Worm (Caenorhabditis elegans) whole organism, L3 larva: ENCODE results near the gene C52E4.7.

Experiments used
- ZK546.5 ChIP-seq: sonication (generic microtip); optimal IDR thresholded peaks from 2 replicates; lab custom pipeline; 2017; ENCODE audit warnings: missing biosample characterization, missing genetic modification characterization
- aly-2 ChIP-seq: fragments of 150-350 bp; optimal IDR thresholded peaks from 2 replicates; lab custom pipeline; 2014; ENCODE audit warnings: missing biosample characterization, missing genetic modification characterization
- ceh-28 ChIP-seq: fragments of 150-350 bp; optimal IDR thresholded peaks from 2 replicates; lab custom pipeline; 2014; ENCODE audit warnings: missing biosample characterization, missing genetic modification reagents, missing genetic modification characterization
- ceh-82 ChIP-seq: fragments of 150-350 bp; optimal IDR thresholded peaks from 2 replicates; lab custom pipeline; 2014; ENCODE audit warnings: missing biosample characterization, missing genetic modification characterization
- daf-12 ChIP-seq: fragments of 150-350 bp; optimal IDR thresholded peaks from 2 replicates; lab custom pipeline; 2014; ENCODE audit warnings: missing biosample characterization, missing genetic modification reagents, missing genetic modification characterization
- egl-27 ChIP-seq: sonication (generic microtip); optimal IDR thresholded peaks from 4 replicates; lab custom pipeline; 2017; ENCODE audit warnings: missing biosample characterization, missing genetic modification reagents, missing genetic modification characterization
- elt-1 ChIP-seq: fragments of 150-350 bp; optimal IDR thresholded peaks from 2 replicates; lab custom pipeline; 2014; ENCODE audit warnings: missing biosample characterization, missing genetic modification characterization
- elt-2 ChIP-seq: sonication (generic microtip); optimal IDR thresholded peaks from 2 replicates; lab custom pipeline; 2016; ENCODE audit warnings: missing genetic modification reagents, mild to moderate bottlenecking, missing genetic modification characterization, missing compliant biosample characterization
- fkh-10 ChIP-seq: sonication (generic microtip); optimal IDR thresholded peaks from 2 replicates; lab custom pipeline; 2017; ENCODE audit warnings: missing biosample characterization, missing genetic modification reagents, missing genetic modification characterization
- fos-1 ChIP-seq: fragments of 150-350 bp; optimal IDR thresholded peaks from 2 replicates; lab custom pipeline; 2014; ENCODE audit warnings: missing biosample characterization, missing genetic modification characterization
- hmg-11 ChIP-seq: sonication (generic microtip); optimal IDR thresholded peaks from 2 replicates; lab custom pipeline; 2016; ENCODE audit warnings: missing genetic modification characterization, missing compliant biosample characterization
- jun-1 ChIP-seq: fragments of 150-350 bp; optimal IDR thresholded peaks from 2 replicates; lab custom pipeline; 2014; ENCODE audit warnings: missing biosample characterization, missing genetic modification reagents, missing genetic modification characterization
- lin-15B ChIP-seq: fragments of 150-350 bp; optimal IDR thresholded peaks from 2 replicates; lab custom pipeline; 2014; ENCODE audit warnings: missing biosample characterization, missing genetic modification characterization
- lin-39 ChIP-seq: fragments of 150-350 bp; optimal IDR thresholded peaks from 2 replicates; lab custom pipeline; 2018; ENCODE audit warnings: missing biosample characterization, missing genetic modification reagents, missing genetic modification characterization
- mdl-1 ChIP-seq: fragments of 150-350 bp; optimal IDR thresholded peaks from 2 replicates; lab custom pipeline; 2014; ENCODE audit warnings: missing biosample characterization, missing genetic modification characterization
- mml-1 ChIP-seq: fragments of 150-350 bp; sonication (generic microtip); optimal IDR thresholded peaks from 3 replicates; lab custom pipeline; 2014; ENCODE audit warnings: missing biosample characterization, missing genetic modification characterization
- nfya-1 ChIP-seq: sonication (generic microtip); optimal IDR thresholded peaks from 2 replicates; lab custom pipeline; 2017; ENCODE audit warnings: missing genetic modification characterization, mild to moderate bottlenecking, missing compliant biosample characterization, antibody characterized with exemption, moderate library complexity; ENCODE audit not compliant: insufficient read depth
- nhr-11 ChIP-seq: fragments of 150-350 bp; optimal IDR thresholded peaks from 2 replicates; lab custom pipeline; 2014; ENCODE audit warnings: missing biosample characterization, missing genetic modification characterization
- nhr-12 ChIP-seq: fragments of 150-350 bp; optimal IDR thresholded peaks from 2 replicates; lab custom pipeline; 2014; ENCODE audit warnings: missing biosample characterization, missing genetic modification characterization
- nhr-23 ChIP-seq: fragments of 150-350 bp; optimal IDR thresholded peaks from 2 replicates; lab custom pipeline; 2014; ENCODE audit warnings: missing biosample characterization, missing genetic modification reagents, missing genetic modification characterization
- nhr-237 ChIP-seq: fragments of 150-350 bp; optimal IDR thresholded peaks from 2 replicates; lab custom pipeline; 2014; ENCODE audit warnings: missing biosample characterization, missing genetic modification characterization
- nhr-28 ChIP-seq: fragments of 150-350 bp; optimal IDR thresholded peaks from 2 replicates; lab custom pipeline; 2014; ENCODE audit warnings: missing biosample characterization, missing genetic modification characterization
- nhr-67 ChIP-seq: fragments of 150-350 bp; optimal IDR thresholded peaks from 2 replicates; lab custom pipeline; 2014; ENCODE audit warnings: missing biosample characterization, missing genetic modification characterization
- nhr-77 ChIP-seq: fragments of 150-350 bp; optimal IDR thresholded peaks from 2 replicates; lab custom pipeline; 2014; ENCODE audit warnings: missing biosample characterization, missing genetic modification characterization
- pha-4 ChIP-seq: fragments of 150-350 bp; optimal IDR thresholded peaks from 2 replicates; lab custom pipeline; 2014; ENCODE audit warnings: missing biosample characterization, missing genetic modification reagents, missing genetic modification characterization
- pqm-1 ChIP-seq: fragments of 150-350 bp; optimal IDR thresholded peaks from 2 replicates; lab custom pipeline; 2017; ENCODE audit warnings: missing biosample characterization, missing genetic modification characterization, inconsistent platforms
- sea-2 ChIP-seq: fragments of 150-350 bp; sonication (generic microtip); optimal IDR thresholded peaks from 4 replicates; lab custom pipeline; 2014; ENCODE audit warnings: missing biosample characterization, missing genetic modification reagents, missing genetic modification characterization
- skn-1 ChIP-seq: fragments of 150-350 bp; optimal IDR thresholded peaks from 2 replicates; lab custom pipeline; 2014; ENCODE audit warnings: missing biosample characterization, missing genetic modification characterization
- unc-39 ChIP-seq: sonication (generic microtip); optimal IDR thresholded peaks from 4 replicates; lab custom pipeline; 2017; ENCODE audit warnings: missing biosample characterization, missing genetic modification characterization
- unc-62 ChIP-seq: fragments of 150-350 bp; sonication (generic microtip); optimal IDR thresholded peaks from 4 replicates; lab custom pipeline; 2014; ENCODE audit warnings: missing biosample characterization, missing genetic modification reagents, missing genetic modification characterization
- ztf-11 ChIP-seq: fragments of 150-350 bp; optimal IDR thresholded peaks from 2 replicates; lab custom pipeline; 2014; ENCODE audit warnings: missing biosample characterization, missing genetic modification characterization
- ztf-4 ChIP-seq: fragments of 150-350 bp; optimal IDR thresholded peaks from 2 replicates; lab custom pipeline; 2014; ENCODE audit warnings: missing biosample characterization, missing genetic modification characterization

Gene C52E4.7

DNA sequence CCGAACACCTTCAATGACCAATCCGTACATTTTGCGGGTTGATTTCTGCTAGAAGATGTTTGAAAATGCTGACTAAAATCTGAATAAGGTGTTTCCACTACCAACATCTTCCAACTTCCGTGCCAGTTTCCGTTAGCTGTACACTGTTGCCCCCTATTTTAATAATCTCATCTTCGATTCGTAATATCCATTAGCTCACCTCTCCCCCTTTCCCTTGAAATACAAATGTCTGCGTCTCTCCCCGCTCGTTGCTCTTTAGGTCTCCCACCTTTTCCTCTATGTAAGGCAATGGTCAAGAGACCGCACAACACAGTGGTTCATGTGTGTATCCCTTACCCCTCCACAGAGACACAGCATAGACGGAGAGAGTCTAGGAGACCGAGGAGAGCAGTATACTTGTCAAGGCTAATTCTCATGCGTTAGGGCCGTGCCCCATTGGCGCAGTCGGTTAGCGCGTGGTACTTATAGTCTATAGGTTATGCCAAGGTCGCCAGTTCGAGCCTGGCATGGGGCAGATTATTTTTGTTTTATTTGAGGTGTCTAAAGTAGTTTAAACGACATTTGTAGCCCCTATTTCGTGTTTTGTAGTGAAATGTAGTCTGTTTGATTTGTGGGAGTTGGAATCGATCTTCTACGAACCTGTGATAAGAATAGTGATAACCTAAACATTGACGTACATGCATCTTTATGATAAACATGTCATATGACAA, 7.8 kb downstream of the C52E4.7 start, which contains the start of gene gcy-33 (continued):
- no peak for TF ChIP-seq lin-15B (tag; lab: Kevin White, UChicago)
- TF ChIP-seq elt-1 (tag; lab: Kevin White, UChicago) = no peak
- TF ChIP-seq fos-1 = peak; percentile 62
- no peak for TF ChIP-seq unc-62 (GFP tag; lab: Kevin White, UChicago)
- no peak for TF ChIP-seq nhr-237 (tag; lab: Kevin White, UChicago)
- TF ChIP-seq nhr-77 (tag; lab: Kevin White, UChicago) = peak; percentile 36
- TF ChIP-seq nhr-11 (tag; lab: Kevin White, UChicago) = no peak
- peak; percentile 61 for TF ChIP-seq ceh-82 (tag; lab: Kevin White, UChicago)

DNA sequence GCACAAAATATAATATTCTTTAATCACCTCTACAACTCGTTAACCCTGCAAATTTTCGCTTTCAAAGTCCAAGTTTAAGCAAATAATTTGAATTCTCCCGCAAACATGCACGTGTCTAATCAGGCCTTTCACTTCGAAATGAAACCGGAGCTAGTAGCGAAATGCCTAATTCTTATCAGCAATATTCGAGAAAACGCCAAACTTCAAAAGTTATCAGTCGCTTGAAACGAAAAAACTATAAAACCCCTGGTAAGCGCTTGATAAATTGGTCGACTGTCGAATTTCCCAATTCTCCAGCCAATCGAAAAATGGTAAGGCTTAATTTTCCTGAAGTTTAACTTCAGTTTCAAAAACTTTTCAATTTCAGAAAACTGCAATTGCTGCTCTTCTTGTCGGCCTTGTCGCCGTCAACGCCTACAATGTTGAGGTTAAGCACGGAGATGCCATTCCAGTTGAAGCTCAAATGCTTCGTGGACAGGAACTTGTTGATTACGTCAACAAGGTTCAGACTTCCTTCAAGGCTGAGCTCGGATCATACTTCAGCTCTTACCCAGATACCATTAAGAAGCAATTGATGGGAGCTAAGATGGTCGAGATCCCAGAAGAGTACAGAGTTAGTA, 8.9 kb downstream of the C52E4.7 start, which contains the start of gene cpr-9:
Gene cpr-9, plus strand, starts transcription at position 188 of the 620 bp plus-strand sequence.
- peak; percentile 94 for TF ChIP-seq pqm-1 (tag; lab: Kevin White, UChicago)
- TF ChIP-seq elt-2 (tag; lab: Kevin White, UChicago) = peak; percentile 93
- TF ChIP-seq pha-4 (tag; lab: Kevin White, UChicago) = peak; percentile 54
- no peak for TF ChIP-seq ceh-82 (tag; lab: Kevin White, UChicago)

DNA sequence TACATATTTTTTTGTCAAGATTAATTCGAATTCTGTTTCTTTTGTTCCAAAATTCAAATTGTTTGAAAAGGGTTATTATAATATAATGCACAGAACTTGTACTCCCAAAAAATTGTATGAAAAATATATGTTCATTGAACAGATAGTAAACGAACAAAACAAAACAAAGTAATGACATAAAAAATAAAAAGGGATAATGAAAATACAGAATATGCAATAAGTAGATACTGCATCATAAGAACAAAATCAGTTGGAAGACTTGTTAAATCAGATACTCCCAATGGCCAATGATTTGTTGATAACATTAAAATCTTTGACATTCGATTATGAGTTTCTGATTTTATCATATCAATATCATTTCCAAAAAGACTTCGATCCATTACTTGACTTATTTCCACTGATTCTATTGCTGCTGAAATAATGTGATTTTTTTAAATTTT, 10.4 kb downstream of the C52E4.7 start:
- TF ChIP-seq sea-2 (GFP tag; lab: Kevin White, UChicago) = no peak
- TF ChIP-seq nhr-12 (tag; lab: Kevin White, UChicago) = no peak
- TF ChIP-seq nhr-67 = no peak
- no peak for TF ChIP-seq unc-39
- TF ChIP-seq mml-1 (tag; lab: Kevin White, UChicago) = no peak
- no peak for TF ChIP-seq hmg-11 (tag; lab: Kevin White, UChicago)
- TF ChIP-seq ZK546.5 = no peak
- TF ChIP-seq nhr-237 (tag; lab: Kevin White, UChicago) = no peak
- no peak for TF ChIP-seq nhr-23 (tag; lab: Kevin White, UChicago)
- TF ChIP-seq elt-1 (tag; lab: Kevin White, UChicago) = no peak
- TF ChIP-seq nhr-11 (tag; lab: Kevin White, UChicago) = no peak
- TF ChIP-seq pqm-1 (tag; lab: Kevin White, UChicago) = no peak
- no peak for TF ChIP-seq skn-1 (tag; lab: Kevin White, UChicago)
- no peak for TF ChIP-seq daf-12 (tag; lab: Kevin White, UChicago)
- TF ChIP-seq nfya-1 (tag; lab: Kevin White, UChicago) = no peak
- TF ChIP-seq fos-1 = peak; percentile 1
- TF ChIP-seq ceh-28 (tag; lab: Kevin White, UChicago) = peak; percentile 43
- no peak for TF ChIP-seq ztf-4 (tag; lab: Kevin White, UChicago)
- TF ChIP-seq lin-39 = no peak
- no peak for TF ChIP-seq ztf-11 (tag; lab: Kevin White, UChicago)
- peak; percentile 35 for TF ChIP-seq elt-2 (tag; lab: Kevin White, UChicago)
- TF ChIP-seq aly-2 = peak; percentile 77
- no peak for TF ChIP-seq egl-27 (tag; lab: Kevin White, UChicago)
- TF ChIP-seq jun-1 (tag; lab: Kevin White, UChicago) = peak; percentile 4

DNA sequence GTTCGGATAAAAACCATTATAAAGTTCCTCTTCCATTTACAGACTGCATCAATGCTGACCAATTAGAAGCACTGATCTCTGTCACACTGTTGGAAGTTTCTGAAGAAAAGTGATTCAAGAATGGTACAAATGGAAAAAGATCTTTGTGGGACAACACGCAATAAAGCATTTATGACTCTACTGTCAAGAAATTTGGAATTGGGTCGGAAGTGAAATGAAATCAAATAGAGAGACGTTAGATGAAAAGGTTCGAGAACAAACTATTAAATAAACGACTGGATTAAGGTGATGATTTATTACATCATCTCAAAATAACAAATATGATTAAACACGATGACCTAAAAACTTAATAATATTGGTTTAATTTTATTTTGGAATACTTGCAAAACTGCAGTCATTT, 12.4 kb downstream of the C52E4.7 start, which contains the start of gene F57F5.3:
Gene F57F5.3, minus strand, starts transcription at position 101 of the 400 bp plus-strand sequence.
- TF ChIP-seq daf-12 (tag; lab: Kevin White, UChicago) (no peak), unc-39 (no peak), lin-15B (tag; lab: Kevin White, UChicago) (no peak), unc-62 (GFP tag; lab: Kevin White, UChicago) (no peak), nhr-28 (tag; lab: Kevin White, UChicago) (no peak), lin-39 (no peak), mdl-1 (tag; lab: Kevin White, UChicago) (no peak), aly-2 (no peak), egl-27 (tag; lab: Kevin White, UChicago) (no peak), fkh-10 (GFP tag; lab: Kevin White, UChicago) (no peak)
